Worm (Caenorhabditis elegans) whole organism, L1 larva: ENCODE results near the gene F53C11.1.
A peak's percentile ranks its signal among the peaks of the same experiment; 100 is the strongest.

ENCODE experiments used
- aha-1 ChIP-seq: fragments of 150-350 bp; optimal IDR thresholded peaks from 2 replicates; lab custom pipeline; 2014; ENCODE audit warnings: missing biosample characterization, missing genetic modification characterization
- alr-1 ChIP-seq: fragments of 200-800 bp; sonication (Bioruptor generic); optimal IDR thresholded peaks from 2 replicates; lab custom pipeline; 2018; ENCODE audit warnings: borderline replicate concordance, mild to moderate bottlenecking, missing genetic modification characterization, missing compliant biosample characterization
- aly-2 ChIP-seq: fragments of 150-350 bp; optimal IDR thresholded peaks from 2 replicates; lab custom pipeline; 2014; ENCODE audit warnings: missing biosample characterization, missing genetic modification characterization
- ceh-82 ChIP-seq, 3 experiments: fragments of 150-350 bp in 1 of 3; sonication (generic microtip) in 2 of 3; optimal IDR thresholded peaks; 2 replicates each; lab custom pipeline; 2014 to 2017; ENCODE audit warnings: missing biosample characterization in 3 of 3, missing genetic modification characterization in 3 of 3
- dpl-1 ChIP-seq, 3 experiments: fragments of 150-350 bp in 2 of 3; sonication (generic microtip) in 1 of 3; optimal IDR thresholded peaks; 2 replicates each; lab custom pipeline; 2014 to 2017; ENCODE audit warnings: missing biosample characterization in 3 of 3, missing genetic modification characterization in 3 of 3, missing genetic modification reagents in 3 of 3
- dsc-1 ChIP-seq: sonication (generic microtip); optimal IDR thresholded peaks from 2 replicates; lab custom pipeline; 2016; ENCODE audit warnings: mild to moderate bottlenecking, missing genetic modification characterization, missing compliant biosample characterization
- efl-1 ChIP-seq, 4 experiments: fragments of 150-350 bp; optimal IDR thresholded peaks in 3 of 4; peaks in 1 of 4; 1 replicate in 1 of 4; 2 replicates in 3 of 4; lab custom pipeline; 2014; ENCODE audit warnings: missing biosample characterization in 2 of 4, missing genetic modification characterization in 2 of 4, missing genetic modification reagents in 2 of 4
- egl-27 ChIP-seq, 2 experiments: fragments of 150-350 bp in 1 of 2; sonication (generic microtip); optimal IDR thresholded peaks; 3 replicates each; lab custom pipeline; 2017 to 2018; ENCODE audit warnings: missing biosample characterization in 2 of 2, missing genetic modification characterization in 2 of 2, missing genetic modification reagents in 2 of 2
- elt-2 ChIP-seq: sonication (generic microtip); optimal IDR thresholded peaks from 2 replicates; lab custom pipeline; 2016; ENCODE audit warnings: missing genetic modification characterization, mild to moderate bottlenecking, inconsistent platforms, missing compliant biosample characterization, missing genetic modification reagents
- fkh-10 ChIP-seq: sonication (generic microtip); optimal IDR thresholded peaks from 2 replicates; lab custom pipeline; 2017; ENCODE audit warnings: missing biosample characterization, missing genetic modification reagents, missing genetic modification characterization
- fkh-4 ChIP-seq: sonication (generic microtip); optimal IDR thresholded peaks from 2 replicates; lab custom pipeline; 2016; ENCODE audit warnings: missing compliant biosample characterization, missing genetic modification characterization, borderline replicate concordance
- fkh-8 ChIP-seq: sonication (generic microtip); optimal IDR thresholded peaks from 2 replicates; lab custom pipeline; 2016; ENCODE audit warnings: mild to moderate bottlenecking, missing genetic modification characterization, missing compliant biosample characterization
- fos-1 ChIP-seq: fragments of 150-350 bp; optimal IDR thresholded peaks from 2 replicates; lab custom pipeline; 2014; ENCODE audit warnings: missing biosample characterization, missing genetic modification characterization
- hlh-17 ChIP-seq: fragments of 200-800 bp; sonication (Bioruptor generic); optimal IDR thresholded peaks from 2 replicates; lab custom pipeline; 2018; ENCODE audit warnings: missing genetic modification characterization, mild to moderate bottlenecking, missing compliant biosample characterization, moderate library complexity, borderline replicate concordance
- jun-1 ChIP-seq: fragments of 150-350 bp; optimal IDR thresholded peaks from 2 replicates; lab custom pipeline; 2014; ENCODE audit warnings: missing biosample characterization, missing genetic modification reagents, missing genetic modification characterization
- lin-13 ChIP-seq: fragments of 150-350 bp; optimal IDR thresholded peaks from 2 replicates; lab custom pipeline; 2014; ENCODE audit warnings: missing biosample characterization, missing genetic modification reagents, missing genetic modification characterization
- lin-14 ChIP-seq: fragments of 200-800 bp; sonication (Bioruptor generic); optimal IDR thresholded peaks from 2 replicates; lab custom pipeline; 2018; ENCODE audit warnings: mild to moderate bottlenecking, missing genetic modification characterization, moderate library complexity, missing compliant biosample characterization
- lin-35 ChIP-seq, 2 experiments: fragments of 150-350 bp; optimal IDR thresholded peaks; 2 replicates each; lab custom pipeline; 2014; ENCODE audit warnings: missing biosample characterization in 2 of 2, missing genetic modification characterization in 2 of 2, missing genetic modification reagents in 2 of 2
- lir-3 ChIP-seq: sonication (generic microtip); optimal IDR thresholded peaks from 2 replicates; lab custom pipeline; 2016; ENCODE audit warnings: mild to moderate bottlenecking, missing genetic modification characterization, moderate library complexity, missing compliant biosample characterization; ENCODE audit not compliant: poor library complexity
- lsy-2 ChIP-seq, 2 experiments: fragments of 150-350 bp; optimal IDR thresholded peaks; 2 replicates each; lab custom pipeline; 2014; ENCODE audit warnings: missing biosample characterization in 2 of 2, missing genetic modification characterization in 2 of 2
- mep-1 ChIP-seq: fragments of 150-350 bp; optimal IDR thresholded peaks from 2 replicates; lab custom pipeline; 2014; ENCODE audit warnings: missing biosample characterization, missing genetic modification characterization
- nhr-12 ChIP-seq: sonication (generic microtip); optimal IDR thresholded peaks from 2 replicates; lab custom pipeline; 2017; ENCODE audit warnings: missing biosample characterization, missing genetic modification characterization
- nhr-19 ChIP-seq: fragments of 200-800 bp; sonication (Bioruptor generic); conservative IDR thresholded peaks from 2 replicates; pipeline ENCODE4 v1.3.6; 2022; ENCODE audit warnings: missing genetic modification characterization, missing compliant biosample characterization
- nhr-47 ChIP-seq: sonication (generic microtip); optimal IDR thresholded peaks from 2 replicates; lab custom pipeline; 2016; ENCODE audit warnings: mild to moderate bottlenecking, missing genetic modification characterization, moderate library complexity, missing compliant biosample characterization
- nhr-71 ChIP-seq: sonication (generic microtip); optimal IDR thresholded peaks from 2 replicates; lab custom pipeline; 2016; ENCODE audit warnings: mild to moderate bottlenecking, missing genetic modification characterization, moderate library complexity, missing compliant biosample characterization
- nhr-76 ChIP-seq: sonication (generic microtip); optimal IDR thresholded peaks from 2 replicates; lab custom pipeline; 2017; ENCODE audit warnings: missing biosample characterization, missing genetic modification characterization
- pax-3 ChIP-seq: fragments of 200-800 bp; sonication (Bioruptor generic); optimal IDR thresholded peaks from 2 replicates; lab custom pipeline; 2018; ENCODE audit warnings: mild to moderate bottlenecking, missing genetic modification characterization, moderate library complexity, missing compliant biosample characterization
- snu-23 ChIP-seq: sonication (generic microtip); optimal IDR thresholded peaks from 2 replicates; lab custom pipeline; 2016; ENCODE audit warnings: missing genetic modification characterization, missing compliant biosample characterization
- sox-4 ChIP-seq: sonication (generic microtip); optimal IDR thresholded peaks from 2 replicates; lab custom pipeline; 2016; ENCODE audit warnings: missing genetic modification characterization, missing compliant biosample characterization
- sptf-1 ChIP-seq: fragments of 150-350 bp; optimal IDR thresholded peaks from 2 replicates; lab custom pipeline; 2014; ENCODE audit warnings: missing biosample characterization, missing genetic modification characterization
- sup-37 ChIP-seq: fragments of 200-800 bp; sonication (Bioruptor generic); optimal IDR thresholded peaks from 2 replicates; lab custom pipeline; 2018; ENCODE audit warnings: mild to moderate bottlenecking, missing genetic modification characterization, missing compliant biosample characterization
- swsn-7 ChIP-seq: sonication (generic microtip); optimal IDR thresholded peaks from 2 replicates; lab custom pipeline; 2016; ENCODE audit warnings: missing genetic modification characterization, missing compliant biosample characterization
- tlp-1 ChIP-seq: fragments of 150-350 bp; optimal IDR thresholded peaks from 2 replicates; lab custom pipeline; 2014; ENCODE audit warnings: missing biosample characterization, missing genetic modification characterization
- unc-30 ChIP-seq: sonication (generic microtip); optimal IDR thresholded peaks from 2 replicates; lab custom pipeline; 2017; ENCODE audit warnings: missing biosample characterization, missing genetic modification characterization
- unc-62 ChIP-seq: fragments of 150-350 bp; optimal IDR thresholded peaks from 2 replicates; lab custom pipeline; 2014; ENCODE audit warnings: missing biosample characterization, missing genetic modification reagents, missing genetic modification characterization
- unc-86 ChIP-seq: sonication (generic microtip); optimal IDR thresholded peaks from 2 replicates; lab custom pipeline; 2016; ENCODE audit warnings: missing genetic modification characterization, missing compliant biosample characterization
- zag-1 ChIP-seq: fragments of 150-350 bp; optimal IDR thresholded peaks from 2 replicates; lab custom pipeline; 2014; ENCODE audit warnings: missing biosample characterization, missing genetic modification characterization

Gene F53C11.1

ce11 chrV:13757349-13757748 lies 18.2 kb upstream of the F53C11.1 start (continued):
- peak in 1 of 2 experiments; percentile 48 for TF ChIP-seq lin-35 (GFP tag; optimal IDR thresholded peaks at IDR 0.05; lab: Kevin White, UChicago)
- no peak for TF ChIP-seq aly-2 (tag; lab: Kevin White, UChicago)
- TF ChIP-seq aha-1 (tag; lab: Kevin White, UChicago) = no peak
- no peak for TF ChIP-seq lin-13 (GFP tag; lab: Kevin White, UChicago)
- no peak for TF ChIP-seq sox-4
- TF ChIP-seq fos-1 (tag; lab: Kevin White, UChicago) = no peak
- TF ChIP-seq unc-30 (tag; lab: Kevin White, UChicago) = no peak
- TF ChIP-seq alr-1 = no peak
- TF ChIP-seq lsy-2 (tag; optimal IDR thresholded peaks at IDR 0.05; lab: Kevin White, UChicago) = peak in 1 of 2 experiments; percentile 46
- TF ChIP-seq nhr-12 = no peak
- peak; percentile 73 for TF ChIP-seq lin-14 (GFP tag; lab: Kevin White, UChicago)
- no peak for TF ChIP-seq fkh-4 (tag; lab: Kevin White, UChicago)
- TF ChIP-seq pax-3 (tag; lab: Kevin White, UChicago) = no peak
- TF ChIP-seq sup-37 (GFP tag; lab: Kevin White, UChicago) = no peak
- no peak for TF ChIP-seq elt-2 (tag; lab: Kevin White, UChicago)
- peak; percentile 28 for TF ChIP-seq lir-3 (tag; lab: Kevin White, UChicago)
- TF ChIP-seq mep-1 = peak; percentile 34
- TF ChIP-seq tlp-1 (tag; lab: Kevin White, UChicago) = no peak
- TF ChIP-seq unc-86 (tag; lab: Kevin White, UChicago) = no peak
- TF ChIP-seq sptf-1 (tag; lab: Kevin White, UChicago) = no peak

ce11 chrV:13762426-13763127 lies 13.0 kb upstream of the F53C11.1 start, which contains the start of gene F20G2.6:
F20G2.6 (plus strand) TSS chrV:13763077.
- no peak for TF ChIP-seq efl-1 (optimal IDR thresholded peaks at IDR 0.05; lab: Kevin White, UChicago)
- TF ChIP-seq efl-1 (GFP tag; optimal IDR thresholded peaks at IDR 0.05 in 1 of 2; lab: Kevin White, UChicago) = peak in 1 of 2 experiments; percentile 1
- TF ChIP-seq nhr-19 (GFP tag; lab: Robert Waterston, UW) = no peak
- TF ChIP-seq pax-3 (tag; lab: Kevin White, UChicago) = peak; percentile 36
- peak; percentile 63 for TF ChIP-seq fkh-8 (tag; lab: Kevin White, UChicago)
- peak; percentile 56 for TF ChIP-seq dsc-1 (tag; lab: Kevin White, UChicago)

ce11 chrV:13763723-13764122 lies 11.9 kb upstream of the F53C11.1 start:
- TF ChIP-seq unc-30 (tag; lab: Kevin White, UChicago) (no peak), lin-14 (GFP tag; lab: Kevin White, UChicago) (peak; percentile 42), zag-1 (tag; lab: Kevin White, UChicago) (no peak), lsy-2 (tag; optimal IDR thresholded peaks at IDR 0.05; lab: Kevin White, UChicago) (peak in 1 of 2 experiments; percentile 5), nhr-76 (no peak), fkh-8 (tag; lab: Kevin White, UChicago) (peak; percentile 91), nhr-71 (tag; lab: Kevin White, UChicago) (peak; percentile 70), snu-23 (no peak), dpl-1 (GFP tag; optimal IDR thresholded peaks at IDR 0.05; lab: Kevin White, UChicago) (no peak), unc-62 (GFP tag; lab: Kevin White, UChicago) (no peak), jun-1 (tag; lab: Kevin White, UChicago) (no peak), elt-2 (tag; lab: Kevin White, UChicago) (no peak), hlh-17 (GFP tag; lab: Kevin White, UChicago) (no peak), ceh-82 (tag; optimal IDR thresholded peaks at IDR 0.05; lab: Kevin White, UChicago) (no peak), fkh-10 (GFP tag; lab: Kevin White, UChicago) (peak; percentile 0), dsc-1 (tag; lab: Kevin White, UChicago) (no peak), swsn-7 (tag; lab: Kevin White, UChicago) (peak; percentile 11), egl-27 (tag; optimal IDR thresholded peaks at IDR 0.05; lab: Kevin White, UChicago) (no peak), tlp-1 (tag; lab: Kevin White, UChicago) (no peak), nhr-47 (tag; lab: Kevin White, UChicago) (peak; percentile 56), aly-2 (tag; lab: Kevin White, UChicago) (no peak), pax-3 (tag; lab: Kevin White, UChicago) (peak; percentile 56), efl-1 (optimal IDR thresholded peaks at IDR 0.05; lab: Kevin White, UChicago) (no peak), efl-1 (GFP tag; optimal IDR thresholded peaks at IDR 0.05 in 1 of 2; lab: Kevin White, UChicago) (no peak)
